Worm (Caenorhabditis elegans) whole organism, L1 larva: ENCODE data around the gene srt-49.

Source experiments
- mdl-1 ChIP-seq, 2 experiments: fragments of 150-350 bp; optimal IDR thresholded peaks; 2 replicates each; lab custom pipeline; 2014 to 2017; ENCODE audit warnings: missing biosample characterization in 2 of 2, missing genetic modification characterization in 2 of 2, inconsistent platforms in 1 of 2
- nhr-76 ChIP-seq: sonication (generic microtip); optimal IDR thresholded peaks from 2 replicates; lab custom pipeline; 2017; ENCODE audit warnings: missing biosample characterization, missing genetic modification characterization
- rnt-1 ChIP-seq: sonication (generic microtip); optimal IDR thresholded peaks from 2 replicates; lab custom pipeline; 2016; ENCODE audit warnings: mild to moderate bottlenecking, missing genetic modification characterization, moderate library complexity, missing compliant biosample characterization

ce11 chrIV:15098294-15098693 is at the start of gene srt-49:
- TF ChIP-seq mdl-1 (tag; optimal IDR thresholded peaks at IDR 0.05; lab: Kevin White, UChicago), result no peak
- TF ChIP-seq nhr-76 (tag; lab: Kevin White, UChicago), result no peak
- no peak for TF ChIP-seq rnt-1 (tag; lab: Kevin White, UChicago)
